Fruit fly (Drosophila melanogaster) whole organism, embryonic: Measurements from ENCODE around the gene CG10508.

Source experiments
- CG10147 ChIP-seq: fragments of 200-800 bp; sonication (Bioruptor generic); optimal IDR thresholded peaks from 2 replicates; lab custom pipeline; 2019; ENCODE audit warnings: missing biosample characterization, mild to moderate bottlenecking, missing genetic modification characterization, moderate library complexity
- CG12391 ChIP-seq: fragments of 200-800 bp; sonication (Bioruptor generic); optimal IDR thresholded peaks from 3 replicates; lab custom pipeline; 2018; ENCODE audit warnings: missing biosample characterization, mild to moderate bottlenecking, missing genetic modification characterization, moderate library complexity
- CG13287 ChIP-seq: fragments of 200-800 bp; sonication (Bioruptor generic); IDR thresholded peaks from 2 replicates; pipeline ENCODE4 v1.3.6; 2022; ENCODE audit warnings: missing biosample characterization, missing genetic modification characterization; ENCODE audit not compliant: partially characterized antibody
- CG13775 ChIP-seq: fragments of 200-800 bp; sonication (Bioruptor generic); optimal IDR thresholded peaks from 3 replicates; lab custom pipeline; 2017; ENCODE audit warnings: missing biosample characterization, mild to moderate bottlenecking, missing genetic modification characterization
- CG15011 ChIP-seq: fragments of 200-800 bp; sonication (Bioruptor generic); optimal IDR thresholded peaks from 3 replicates; lab custom pipeline; 2018; ENCODE audit warnings: missing biosample characterization, mild to moderate bottlenecking, missing genetic modification characterization
- CG1529 ChIP-seq: fragments of 200-800 bp; sonication (Bioruptor generic); optimal IDR thresholded peaks from 3 replicates; lab custom pipeline; 2018; ENCODE audit warnings: missing biosample characterization, missing genetic modification characterization
- CG1602 ChIP-seq: fragments of 200-800 bp; sonication (Bioruptor generic); optimal IDR thresholded peaks from 3 replicates; lab custom pipeline; 2016; ENCODE audit warnings: missing biosample characterization, missing genetic modification characterization
- CG17328 ChIP-seq: fragments of 200-800 bp; sonication (Bioruptor generic); IDR thresholded peaks from 2 replicates; pipeline ENCODE4 v1.3.6; 2022; ENCODE audit warnings: missing biosample characterization, missing genetic modification characterization
- CG17359 ChIP-seq: fragments of 200-800 bp; sonication (Bioruptor generic); optimal IDR thresholded peaks from 3 replicates; lab custom pipeline; 2018; ENCODE audit warnings: missing biosample characterization, mild to moderate bottlenecking, missing genetic modification characterization, moderate library complexity
- CG1832 ChIP-seq: fragments of 200-800 bp; sonication (Bioruptor generic); optimal IDR thresholded peaks from 2 replicates; lab custom pipeline; 2017; ENCODE audit warnings: missing biosample characterization, mild to moderate bottlenecking, missing genetic modification characterization, inconsistent platforms
- CG2199 ChIP-seq: fragments of 200-800 bp; sonication (Bioruptor generic); IDR thresholded peaks from 3 replicates; pipeline ENCODE4 v1.3.6; 2022; ENCODE audit warnings: missing biosample characterization, missing genetic modification characterization
- CG33213 ChIP-seq: fragments of 200-800 bp; sonication (Bioruptor generic); optimal IDR thresholded peaks from 3 replicates; lab custom pipeline; 2016; ENCODE audit warnings: missing biosample characterization, missing genetic modification characterization
- CG4360 ChIP-seq: fragments of 200-800 bp; sonication (Bioruptor generic); IDR thresholded peaks from 2 replicates; pipeline ENCODE4 v1.3.6; 2022; ENCODE audit warnings: missing biosample characterization, missing genetic modification characterization
- CG6854 ChIP-seq: fragments of 200-800 bp; sonication (Bioruptor generic); optimal IDR thresholded peaks from 3 replicates; lab custom pipeline; 2017; ENCODE audit warnings: missing biosample characterization, mild to moderate bottlenecking, missing genetic modification characterization
- CG7786 ChIP-seq: fragments of 200-800 bp; sonication (Bioruptor generic); optimal IDR thresholded peaks from 2 replicates; lab custom pipeline; 2016; ENCODE audit warnings: missing biosample characterization, missing genetic modification characterization
- Dek ChIP-seq: fragments of 200-800 bp; sonication (Bioruptor generic); optimal IDR thresholded peaks from 3 replicates; lab custom pipeline; 2019; ENCODE audit warnings: missing biosample characterization, mild to moderate bottlenecking, missing genetic modification characterization, moderate library complexity
- Dll ChIP-seq: fragments of 200-800 bp; sonication (Bioruptor generic); IDR thresholded peaks from 4 replicates; pipeline ENCODE4 v1.3.6; 2022; ENCODE audit warnings: missing biosample characterization, missing genetic modification characterization; ENCODE audit not compliant: partially characterized antibody
- Dp ChIP-seq: fragments of 200-800 bp; sonication (Bioruptor generic); optimal IDR thresholded peaks from 2 replicates; lab custom pipeline; 2018; ENCODE audit warnings: missing biosample characterization, mild to moderate bottlenecking, missing genetic modification characterization, moderate library complexity
- E2f2 ChIP-seq: fragments of 200-800 bp; sonication (Bioruptor generic); IDR thresholded peaks from 2 replicates; pipeline ENCODE4 v1.3.6; 2022; ENCODE audit warnings: missing biosample characterization, missing genetic modification characterization
- Ets97D ChIP-seq: fragments of 200-800 bp; sonication (Bioruptor generic); optimal IDR thresholded peaks from 3 replicates; lab custom pipeline; 2016; ENCODE audit warnings: missing biosample characterization, missing genetic modification characterization
- HLH3B ChIP-seq: fragments of 200-800 bp; sonication (Bioruptor generic); IDR thresholded peaks from 2 replicates; pipeline ENCODE4 v1.3.6; 2022; ENCODE audit warnings: missing biosample characterization, missing genetic modification characterization
- HmgZ ChIP-seq: fragments of 200-800 bp; sonication (Bioruptor generic); optimal IDR thresholded peaks from 2 replicates; lab custom pipeline; 2018; ENCODE audit warnings: missing biosample characterization, mild to moderate bottlenecking, missing genetic modification characterization
- Lim3 ChIP-seq: fragments of 200-800 bp; sonication (Bioruptor generic); IDR thresholded peaks from 2 replicates; pipeline ENCODE4 v1.3.6; 2022; ENCODE audit warnings: missing biosample characterization, missing genetic modification characterization
- Mes4 ChIP-seq: fragments of 200-800 bp; sonication (Bioruptor generic); optimal IDR thresholded peaks from 2 replicates; lab custom pipeline; 2016; ENCODE audit warnings: missing biosample characterization, missing genetic modification characterization
- NC2β ChIP-seq: fragments of 200-800 bp; sonication (Bioruptor generic); optimal IDR thresholded peaks from 2 replicates; lab custom pipeline; 2016; ENCODE audit warnings: missing biosample characterization, missing genetic modification characterization
- Nf-YB ChIP-seq: fragments of 200-800 bp; sonication (Bioruptor generic); optimal IDR thresholded peaks from 3 replicates; lab custom pipeline; 2019; ENCODE audit warnings: missing biosample characterization, mild to moderate bottlenecking, missing genetic modification characterization, moderate library complexity
- Opbp ChIP-seq: fragments of 200-800 bp; sonication (Bioruptor generic); IDR thresholded peaks from 3 replicates; pipeline ENCODE4 v1.3.6; 2022; ENCODE audit warnings: missing biosample characterization, missing genetic modification characterization; ENCODE audit not compliant: partially characterized antibody
- PHDP ChIP-seq: fragments of 200-800 bp; sonication (Bioruptor generic); optimal IDR thresholded peaks from 3 replicates; lab custom pipeline; 2018; ENCODE audit warnings: missing biosample characterization, mild to moderate bottlenecking, missing genetic modification characterization, moderate library complexity
- Rfx ChIP-seq: fragments of 200-800 bp; sonication (Bioruptor generic); IDR thresholded peaks from 2 replicates; pipeline ENCODE4 v1.3.6; 2022; ENCODE audit warnings: missing biosample characterization, missing genetic modification characterization
- Xbp1 ChIP-seq: fragments of 200-800 bp; sonication (Bioruptor generic); optimal IDR thresholded peaks from 3 replicates; lab custom pipeline; 2016; ENCODE audit warnings: missing biosample characterization, mild to moderate bottlenecking, missing genetic modification characterization
- Xrp1 ChIP-seq: fragments of 200-800 bp; sonication (Bioruptor generic); IDR thresholded peaks from 2 replicates; pipeline ENCODE4 v1.3.6; 2022; ENCODE audit warnings: missing biosample characterization, missing genetic modification characterization
- ato ChIP-seq: fragments of 200-800 bp; sonication (Bioruptor generic); IDR thresholded peaks from 2 replicates; pipeline ENCODE4 v1.3.6; 2022; ENCODE audit warnings: missing biosample characterization, missing genetic modification characterization; ENCODE audit not compliant: partially characterized antibody
- bowl ChIP-seq: fragments of 200-800 bp; sonication (Bioruptor generic); IDR thresholded peaks from 2 replicates; pipeline ENCODE4 v1.3.6; 2022; ENCODE audit warnings: missing biosample characterization, missing genetic modification characterization
- cad ChIP-seq: fragments of >200 bp; optimal IDR thresholded peaks from 2 replicates; lab custom pipeline; 2017; ENCODE audit warnings: missing biosample characterization, missing genetic modification characterization
- caup ChIP-seq: fragments of 200-800 bp; sonication (Bioruptor generic); optimal IDR thresholded peaks from 3 replicates; lab custom pipeline; 2017; ENCODE audit warnings: missing biosample characterization, mild to moderate bottlenecking, missing genetic modification characterization, moderate library complexity; ENCODE audit not compliant: severe bottlenecking
- chn ChIP-seq: fragments of 200-800 bp; sonication (Bioruptor generic); optimal IDR thresholded peaks from 2 replicates; lab custom pipeline; 2016; ENCODE audit warnings: missing biosample characterization, missing genetic modification characterization
- croc ChIP-seq: fragments of 200-800 bp; sonication (Bioruptor generic); conservative IDR thresholded peaks from 3 replicates; pipeline ENCODE4 v1.3.6; 2022; ENCODE audit warnings: missing biosample characterization, missing genetic modification characterization
- eyg ChIP-seq: fragments of 200-800 bp; sonication (Bioruptor generic); optimal IDR thresholded peaks from 3 replicates; lab custom pipeline; 2016; ENCODE audit warnings: missing biosample characterization, missing genetic modification characterization
- h ChIP-seq: fragments of >200 bp; optimal IDR thresholded peaks from 2 replicates; lab custom pipeline; 2017
- ham ChIP-seq: fragments of 200-800 bp; sonication (Bioruptor generic); IDR thresholded peaks from 2 replicates; pipeline ENCODE4 v1.3.6; 2022; ENCODE audit warnings: missing biosample characterization, missing genetic modification characterization
- lbe ChIP-seq: fragments of 200-800 bp; sonication (Bioruptor generic); optimal IDR thresholded peaks from 2 replicates; lab custom pipeline; 2016; ENCODE audit warnings: missing biosample characterization, mild to moderate bottlenecking, missing genetic modification characterization
- lola ChIP-seq, 3 experiments: fragments of >200 bp in 2 of 3; fragments of 200-800 bp in 1 of 3; sonication (Bioruptor generic) in 1 of 3; optimal IDR thresholded peaks; 2 replicates each; lab custom pipeline; 2017 to 2019; ENCODE audit warnings: missing biosample characterization in 3 of 3, missing genetic modification characterization in 3 of 3, mild to moderate bottlenecking in 1 of 3, moderate library complexity in 1 of 3
- mam ChIP-seq: fragments of 200-800 bp; sonication (Bioruptor generic); optimal IDR thresholded peaks from 3 replicates; lab custom pipeline; 2016; ENCODE audit warnings: missing biosample characterization, missing genetic modification characterization
- mld ChIP-seq: fragments of 200-800 bp; sonication (Bioruptor generic); IDR thresholded peaks from 3 replicates; pipeline ENCODE4 v1.3.6; 2022; ENCODE audit warnings: missing biosample characterization, missing genetic modification characterization; ENCODE audit not compliant: partially characterized antibody
- nerfin-1 ChIP-seq: fragments of 200-800 bp; sonication (Bioruptor generic); optimal IDR thresholded peaks from 3 replicates; lab custom pipeline; 2019; ENCODE audit warnings: missing biosample characterization, mild to moderate bottlenecking, missing genetic modification characterization, moderate library complexity
- oc ChIP-seq: fragments of 200-800 bp; sonication (Bioruptor generic); optimal IDR thresholded peaks from 2 replicates; lab custom pipeline; 2018; ENCODE audit warnings: missing biosample characterization, mild to moderate bottlenecking, missing genetic modification characterization, moderate library complexity
- otp ChIP-seq: fragments of 200-800 bp; sonication (Bioruptor generic); IDR thresholded peaks from 3 replicates; pipeline ENCODE4, ENCODE4 v1.3.6; 2022; ENCODE audit warnings: missing biosample characterization, missing genetic modification characterization
- peb ChIP-seq: fragments of 200-800 bp; sonication (Bioruptor generic); IDR thresholded peaks from 2 replicates; pipeline ENCODE4 v1.3.6; 2022; ENCODE audit warnings: missing biosample characterization, missing genetic modification characterization
- phol ChIP-seq: fragments of 200-800 bp; sonication (Bioruptor generic); optimal IDR thresholded peaks from 3 replicates; lab custom pipeline; 2018; ENCODE audit warnings: missing biosample characterization, mild to moderate bottlenecking, missing genetic modification characterization, moderate library complexity
- so ChIP-seq: fragments of 200-800 bp; sonication (Bioruptor generic); IDR thresholded peaks from 3 replicates; pipeline ENCODE4 v1.3.6; 2022; ENCODE audit warnings: missing biosample characterization, missing genetic modification characterization
- ssp ChIP-seq: fragments of 200-800 bp; sonication (Bioruptor generic); IDR thresholded peaks from 2 replicates; pipeline ENCODE4 v1.3.6; 2022; ENCODE audit warnings: missing biosample characterization, missing genetic modification characterization
- usp ChIP-seq: fragments of >200 bp; optimal IDR thresholded peaks from 2 replicates; lab custom pipeline; 2017; ENCODE audit warnings: missing biosample characterization, missing genetic modification characterization

The CG10508 gene

DNA sequence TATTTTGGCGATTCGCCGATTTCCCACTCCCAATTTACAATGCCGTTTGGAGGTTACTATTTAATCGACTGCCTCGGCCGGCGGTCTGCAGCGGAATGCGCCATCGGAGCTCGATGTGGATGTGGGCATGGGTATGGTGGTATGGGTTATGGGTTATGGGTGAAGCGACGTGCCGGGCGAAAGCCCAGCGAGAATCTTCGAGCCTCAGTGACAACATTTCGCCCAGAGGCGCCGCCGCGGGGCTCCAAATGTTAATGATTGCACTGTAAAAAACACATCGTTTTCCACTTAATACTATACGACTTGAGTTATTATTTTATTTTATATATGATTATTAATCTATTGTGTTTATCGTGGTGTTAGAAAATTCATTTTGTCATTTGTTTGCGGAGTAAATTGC, 9.4 kb upstream of the CG10508 start (continued):
- no peak for TF ChIP-seq mam
- no peak for TF ChIP-seq cad (GFP tag; lab: Kevin White, UChicago)
- TF ChIP-seq Nf-YB (GFP tag; lab: Kevin White, UChicago), result no peak
- TF ChIP-seq Lim3 (GFP tag; lab: Robert Waterston, UW), result no peak
- no peak for TF ChIP-seq lola (GFP tag; optimal IDR thresholded peaks at IDR 0.05; lab: Kevin White, UChicago)
- no peak for TF ChIP-seq CG12391
- TF ChIP-seq Dek (tag; lab: Kevin White, UChicago), result no peak
- TF ChIP-seq CG1832 (GFP tag; lab: Kevin White, UChicago), result no peak
- no peak for TF ChIP-seq CG33213 (GFP tag; lab: Kevin White, UChicago)
- no peak for TF ChIP-seq usp (GFP tag; lab: Kevin White, UChicago)
- no peak for TF ChIP-seq HLH3B (GFP tag; lab: Robert Waterston, UW)
- TF ChIP-seq CG17328 (GFP tag; lab: Robert Waterston, UW), result no peak
- peak; percentile 20 for TF ChIP-seq phol (tag; lab: Kevin White, UChicago)
- no peak for TF ChIP-seq peb (GFP tag; lab: Robert Waterston, UW)
- TF ChIP-seq CG17359 (tag; lab: Kevin White, UChicago), result peak; percentile 16
- no peak for TF ChIP-seq CG4360 (GFP tag; lab: Robert Waterston, UW)
- no peak for TF ChIP-seq chn
- no peak for TF ChIP-seq Dp
- TF ChIP-seq CG13775 (GFP tag; lab: Kevin White, UChicago), result no peak
- TF ChIP-seq Dll (GFP tag; lab: Robert Waterston, UW), result no peak
- no peak for TF ChIP-seq ham
- TF ChIP-seq caup (GFP tag; lab: Kevin White, UChicago), result no peak
- no peak for TF ChIP-seq CG10147 (GFP tag; lab: Kevin White, UChicago)
- TF ChIP-seq CG15011 (GFP tag; lab: Kevin White, UChicago), result no peak
- no peak for TF ChIP-seq CG1602 (GFP tag; lab: Kevin White, UChicago)
- no peak for TF ChIP-seq eyg (GFP tag; lab: Kevin White, UChicago)
- TF ChIP-seq Ets97D, result no peak
- TF ChIP-seq CG1529 (GFP tag; lab: Kevin White, UChicago), result no peak
- TF ChIP-seq CG6854 (GFP tag; lab: Kevin White, UChicago), result no peak
- TF ChIP-seq HmgZ (tag; lab: Kevin White, UChicago), result no peak
- no peak for TF ChIP-seq ssp (GFP tag; lab: Robert Waterston, UW)
- no peak for TF ChIP-seq nerfin-1 (tag; lab: Kevin White, UChicago)
- TF ChIP-seq E2f2 (GFP tag; lab: Robert Waterston, UW), result no peak
- no peak for TF ChIP-seq CG2199 (GFP tag; lab: Robert Waterston, UW)
- no peak for TF ChIP-seq Mes4
- TF ChIP-seq CG7786, result no peak
- no peak for TF ChIP-seq mld (GFP tag; lab: Robert Waterston, UW)
- TF ChIP-seq Xrp1, result 0 out of 2 replicates have a peak, but pooled peaks have one; percentile 38
- no peak for TF ChIP-seq lbe (GFP tag; lab: Kevin White, UChicago)
- TF ChIP-seq PHDP (tag; lab: Kevin White, UChicago), result no peak
- TF ChIP-seq Rfx (GFP tag; lab: Robert Waterston, UW), result peak; percentile 38; the same call in 1 of the 2 replicates
- no peak for TF ChIP-seq Xbp1
- no peak for TF ChIP-seq croc (GFP tag; lab: Robert Waterston, UW)
- no peak for TF ChIP-seq h
- no peak for TF ChIP-seq ato
- no peak for TF ChIP-seq NC2β (GFP tag; lab: Kevin White, UChicago)
- TF ChIP-seq CG13287 (GFP tag; lab: Robert Waterston, UW), result no peak
- no peak for TF ChIP-seq oc
- TF ChIP-seq Opbp, result no peak
- TF ChIP-seq so (GFP tag; lab: Robert Waterston, UW), result no peak
- no peak for TF ChIP-seq bowl
- no peak for TF ChIP-seq otp
